Worm (Caenorhabditis elegans): ENCODE data around the gene M05D6.8.

DNA sequence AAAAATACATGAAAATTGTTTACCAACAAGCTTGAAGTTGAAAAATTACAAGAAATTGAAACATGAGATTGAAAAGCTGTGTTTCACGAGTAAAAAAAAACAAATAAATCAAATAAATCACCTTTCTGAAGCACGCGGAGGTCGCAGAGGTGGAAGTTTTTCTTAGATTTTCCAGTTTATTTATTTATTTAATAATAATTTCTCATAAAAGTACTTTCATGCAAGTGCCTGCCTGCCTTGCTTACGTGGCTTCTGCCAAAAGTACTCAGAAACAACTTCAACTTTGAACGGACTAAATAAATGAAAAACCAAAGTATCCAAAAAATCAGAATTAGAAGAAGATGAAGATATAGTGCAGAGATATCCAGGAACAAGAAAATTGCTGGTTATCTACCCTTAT lies 39.1 kb downstream of the M05D6.8 start, which contains the start of gene acp-2:
- no peak for TF ChIP-seq hmg-4 (GFP tag; optimal IDR thresholded peaks at IDR 0.05)
- no peak for TF ChIP-seq sea-1 (GFP tag; conservative IDR thresholded peaks at IDR 0.05)
- no peak for TF ChIP-seq scrt-1 (GFP tag; IDR thresholded peaks at IDR 0.05)
- no peak for TF ChIP-seq F13C5.2 (tag; optimal IDR thresholded peaks at IDR 0.05)
- TF ChIP-seq tbx-37 (GFP tag; conservative IDR thresholded peaks at IDR 0.05), result no peak
- TF ChIP-seq B0310.2 (tag; optimal IDR thresholded peaks at IDR 0.05), result no peak

Data from whole organism, early embryonic.